Worm (Caenorhabditis elegans) whole organism, early embryonic: ENCODE results near the gene C02F4.5.
A peak's percentile ranks its signal among the peaks of the same experiment; 100 is the strongest.

ENCODE experiments used
- B0310.2 ChIP-seq: sonication (generic microtip); optimal IDR thresholded peaks from 2 replicates; lab custom pipeline; 2016; ENCODE audit warnings: mild to moderate bottlenecking, missing genetic modification characterization, missing compliant biosample characterization
- F13C5.2 ChIP-seq: sonication (generic microtip); optimal IDR thresholded peaks from 2 replicates; lab custom pipeline; 2017; ENCODE audit warnings: mild to moderate bottlenecking, missing genetic modification characterization, inconsistent platforms, missing compliant biosample characterization
- aly-1 ChIP-seq: sonication (generic microtip); optimal IDR thresholded peaks from 2 replicates; lab custom pipeline; 2016; ENCODE audit warnings: missing genetic modification characterization, missing compliant biosample characterization
- ama-1 ChIP-seq: fragments of 150-350 bp; optimal IDR thresholded peaks from 2 replicates; lab custom pipeline; 2014
- ceh-13 ChIP-seq: fragments of 200-800 bp; sonication (Bioruptor generic); optimal IDR thresholded peaks from 2 replicates; lab custom pipeline; 2018; ENCODE audit warnings: mild to moderate bottlenecking, missing genetic modification characterization, missing compliant biosample characterization
- ceh-36 ChIP-seq: sonication (generic microtip); optimal IDR thresholded peaks from 2 replicates; lab custom pipeline; 2016; ENCODE audit warnings: missing genetic modification characterization, inconsistent platforms, missing compliant biosample characterization
- ets-7 ChIP-seq: sonication (generic microtip); optimal IDR thresholded peaks from 2 replicates; lab custom pipeline; 2016; ENCODE audit warnings: missing genotype, missing genetic modification characterization, missing compliant biosample characterization
- flt-1 ChIP-seq: fragments of 200-800 bp; sonication (Bioruptor generic); IDR thresholded peaks from 2 replicates; pipeline ENCODE4 v1.3.6; 2022; ENCODE audit warnings: missing genetic modification characterization, missing compliant biosample characterization
- hmbx-1 ChIP-seq: sonication (generic microtip); optimal IDR thresholded peaks from 2 replicates; lab custom pipeline; 2016; ENCODE audit warnings: mild to moderate bottlenecking, missing genetic modification characterization, missing compliant biosample characterization
- hmg-4 ChIP-seq: fragments of 200-800 bp; sonication (Bioruptor generic); optimal IDR thresholded peaks from 2 replicates; lab custom pipeline; 2018; ENCODE audit warnings: mild to moderate bottlenecking, missing genetic modification characterization, missing compliant biosample characterization
- hnd-1 ChIP-seq: sonication (generic microtip); optimal IDR thresholded peaks from 2 replicates; lab custom pipeline; 2016; ENCODE audit warnings: missing genetic modification characterization, missing compliant biosample characterization
- pes-1 ChIP-seq: fragments of 200-800 bp; sonication (Bioruptor generic); IDR thresholded peaks from 2 replicates; pipeline ENCODE4 v1.3.6; 2022; ENCODE audit warnings: missing genetic modification reagents, missing genetic modification characterization, missing compliant biosample characterization
- scrt-1 ChIP-seq: fragments of 200-800 bp; sonication (Bioruptor generic); IDR thresholded peaks from 2 replicates; pipeline ENCODE4 v1.3.6; 2022; ENCODE audit warnings: missing genetic modification characterization, missing compliant biosample characterization
- sea-1 ChIP-seq: fragments of 200-800 bp; sonication (Bioruptor generic); conservative IDR thresholded peaks from 2 replicates; pipeline ENCODE4 v1.3.6; 2022; ENCODE audit warnings: missing genetic modification characterization, missing compliant biosample characterization
- tbx-11 ChIP-seq: fragments of 200-800 bp; sonication (Bioruptor generic); IDR thresholded peaks from 2 replicates; pipeline ENCODE4 v1.3.6; 2022; ENCODE audit warnings: missing genetic modification characterization, missing compliant biosample characterization
- tbx-37 ChIP-seq: fragments of 200-800 bp; sonication (Bioruptor generic); conservative IDR thresholded peaks from 2 replicates; pipeline ENCODE4 v1.3.6; 2022; ENCODE audit warnings: missing genetic modification reagents, missing genetic modification characterization, missing compliant biosample characterization
- tra-4 ChIP-seq: sonication (generic microtip); optimal IDR thresholded peaks from 2 replicates; lab custom pipeline; 2017; ENCODE audit warnings: missing genetic modification characterization, missing compliant biosample characterization

Gene C02F4.5

DNA sequence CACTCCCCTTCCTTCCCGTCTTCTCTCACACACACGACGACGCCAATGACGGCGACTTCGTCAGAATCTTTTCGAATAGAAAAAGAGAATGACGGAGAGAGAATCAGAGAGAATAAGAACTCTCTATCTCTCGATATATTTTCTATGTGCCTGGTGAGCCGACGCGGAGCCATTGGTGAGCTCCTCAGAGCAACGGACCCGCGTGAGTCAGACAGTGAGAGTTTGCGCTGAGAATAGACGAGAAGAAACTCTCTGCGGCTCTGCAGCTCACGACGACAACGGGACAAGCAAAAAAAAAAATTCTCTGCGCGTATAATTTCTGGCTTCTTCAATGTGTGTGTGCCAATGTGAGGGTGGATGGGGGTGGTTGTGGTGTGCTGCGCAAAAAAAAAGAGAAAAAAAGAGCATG is 24.0 kb downstream of the C02F4.5 start:
- no peak for TF ChIP-seq scrt-1 (GFP tag; lab: Robert Waterston, UW)
- TF ChIP-seq ets-7 (tag; lab: Kevin White, UChicago) = no peak
- TF ChIP-seq ceh-36 (tag; lab: Kevin White, UChicago) = no peak
- no peak for TF ChIP-seq ama-1
- TF ChIP-seq F13C5.2 = no peak
- TF ChIP-seq tbx-11 (GFP tag; lab: Robert Waterston, UW) = no peak
- TF ChIP-seq aly-1 = no peak
- no peak for TF ChIP-seq flt-1 (GFP tag; lab: Robert Waterston, UW)
- no peak for TF ChIP-seq ceh-13 (GFP tag; lab: Kevin White, UChicago)
- no peak for TF ChIP-seq tra-4
- TF ChIP-seq hmbx-1 (tag; lab: Kevin White, UChicago) = no peak
- TF ChIP-seq sea-1 (GFP tag; lab: Robert Waterston, UW) = no peak
- TF ChIP-seq hmg-4 (GFP tag; lab: Kevin White, UChicago) = no peak
- no peak for TF ChIP-seq pes-1 (GFP tag; lab: Robert Waterston, UW)
- TF ChIP-seq hnd-1 = no peak
- no peak for TF ChIP-seq B0310.2 (tag; lab: Kevin White, UChicago)

- TF ChIP-seq ets-7 (tag; lab: Kevin White, UChicago) (no peak), ama-1 (no peak), pes-1 (GFP tag; lab: Robert Waterston, UW) (no peak), sea-1 (GFP tag; lab: Robert Waterston, UW) (no peak), tbx-11 (GFP tag; lab: Robert Waterston, UW) (no peak), aly-1 (no peak), B0310.2 (tag; lab: Kevin White, UChicago) (no peak), ceh-36 (tag; lab: Kevin White, UChicago) (no peak), hnd-1 (no peak), tra-4 (no peak)
Measured at ce11 chrIV:10498401-10498800, 25.5 kb downstream of the C02F4.5 start.

DNA sequence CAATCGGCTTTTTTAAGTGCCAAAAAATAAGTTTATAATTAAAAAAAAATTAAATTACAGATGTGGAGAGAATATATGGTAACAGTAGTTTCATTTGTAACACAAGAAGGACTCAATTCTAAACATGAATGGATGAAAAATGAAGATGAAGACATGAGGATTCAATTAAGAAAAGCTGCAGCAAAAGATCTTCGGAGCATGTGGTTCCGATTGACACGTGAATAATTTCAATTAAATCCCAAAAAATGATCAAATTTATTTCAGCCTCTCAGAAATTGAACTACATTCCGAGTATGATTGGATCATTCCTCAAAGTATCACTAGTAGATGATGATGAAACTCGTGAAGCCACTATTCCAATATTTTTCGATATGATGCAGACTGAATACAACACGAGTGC is 34.5 kb downstream of the C02F4.5 start:
- TF ChIP-seq hmg-4 (GFP tag; lab: Kevin White, UChicago) (no peak), pes-1 (GFP tag; lab: Robert Waterston, UW) (no peak), ama-1 (no peak), flt-1 (GFP tag; lab: Robert Waterston, UW) (no peak), ets-7 (tag; lab: Kevin White, UChicago) (no peak), hmbx-1 (tag; lab: Kevin White, UChicago) (no peak), tbx-11 (GFP tag; lab: Robert Waterston, UW) (no peak), tbx-37 (GFP tag; lab: Robert Waterston, UW) (no peak)

- TF ChIP-seq flt-1 (GFP tag; lab: Robert Waterston, UW) (0 out of 2 replicates have a peak, but pooled peaks have one; percentile 46), hnd-1 (peak; percentile 24), tbx-37 (GFP tag; lab: Robert Waterston, UW) (peak; percentile 86), B0310.2 (tag; lab: Kevin White, UChicago) (peak; percentile 26), pes-1 (GFP tag; lab: Robert Waterston, UW) (no peak; the same call in 1 of the 2 replicates)
Measured at ce11 chrIV:10483607-10484117, 40.3 kb downstream of the C02F4.5 start, which contains the start of the genes F01D4.5 and ced-5. F01D4.5 (minus strand) TSS chrIV:10483657. ced-5 (plus strand) TSS chrIV:10484110.

DNA sequence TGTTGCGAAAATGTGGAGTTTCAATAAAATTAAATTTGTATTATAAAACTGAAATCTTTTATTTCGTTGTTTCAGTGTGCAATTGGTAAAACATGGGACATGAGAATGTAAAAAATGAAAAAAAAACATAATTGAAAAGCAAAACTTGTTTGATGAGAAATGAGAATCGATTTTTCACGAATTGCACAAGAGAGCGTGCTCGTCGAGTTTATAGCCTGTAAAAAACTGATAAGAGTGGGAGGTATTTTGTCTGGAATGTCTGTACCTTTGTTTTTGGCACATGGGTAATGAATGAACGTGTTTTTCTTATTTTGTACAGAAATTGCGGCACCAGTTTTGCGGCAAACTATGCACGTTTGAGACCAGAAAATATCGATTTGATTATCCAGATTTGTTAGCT is 41.4 kb downstream of the C02F4.5 start:
- TF ChIP-seq B0310.2 (tag; lab: Kevin White, UChicago) (no peak), ceh-36 (tag; lab: Kevin White, UChicago) (no peak), aly-1 (no peak)

ce11 chrIV:10481695-10482094 is 42.2 kb downstream of the C02F4.5 start, which contains the start of gene egl-21:
egl-21 (minus strand) TSS chrIV:10481844.
- no peak for TF ChIP-seq ets-7 (tag; lab: Kevin White, UChicago)
- peak; percentile 36; the same call in 1 of the 2 replicates for TF ChIP-seq tbx-11 (GFP tag; lab: Robert Waterston, UW)
- TF ChIP-seq pes-1 (GFP tag; lab: Robert Waterston, UW) = no peak

- TF ChIP-seq ceh-13 (GFP tag; lab: Kevin White, UChicago) = no peak
- TF ChIP-seq hnd-1 = no peak
- no peak for TF ChIP-seq scrt-1 (GFP tag; lab: Robert Waterston, UW)
- no peak for TF ChIP-seq tbx-37 (GFP tag; lab: Robert Waterston, UW)
Measured at ce11 chrIV:10475234-10475633, 48.7 kb downstream of the C02F4.5 start.
